Worm (Caenorhabditis elegans): Measurements from ENCODE around the gene Y32B12C.1.

Gene Y32B12C.1

ce11 chrV:16647093-16647492 lies 40.7 kb downstream of the Y32B12C.1 start, which contains the start of gene W06G6.10:
W06G6.10 (minus strand) TSS chrV:16647193.
- TF ChIP-seq T20F7.1 (GFP tag; optimal IDR thresholded peaks at IDR 0.05) (no peak), F44E2.7 (GFP tag; IDR thresholded peaks at IDR 0.05) (no peak), nhr-77 (tag; optimal IDR thresholded peaks at IDR 0.05) (no peak), ztf-7 (tag; optimal IDR thresholded peaks at IDR 0.05) (no peak), zfp-3 (GFP tag; conservative IDR thresholded peaks at IDR 0.05) (no peak), nhr-28 (tag; optimal IDR thresholded peaks at IDR 0.05) (no peak), nhr-237 (tag; optimal IDR thresholded peaks at IDR 0.05) (no peak), hmg-1.1 (GFP tag; IDR thresholded peaks at IDR 0.05) (no peak), mep-1 (tag; optimal IDR thresholded peaks at IDR 0.05) (no peak), lim-7 (GFP tag; IDR thresholded peaks at IDR 0.05) (no peak), mxl-2 (GFP tag; conservative IDR thresholded peaks at IDR 0.05) (no peak), hif-1 (tag; optimal IDR thresholded peaks at IDR 0.05) (no peak), zfp-2 (tag; optimal IDR thresholded peaks at IDR 0.05) (no peak)

ce11 chrV:16648317-16649018 lies 42.1 kb downstream of the Y32B12C.1 start, which contains the start of gene W06G6.20:
W06G6.20 (minus strand) TSS chrV:16648367.
- no peak for TF ChIP-seq ces-1 (GFP tag; optimal IDR thresholded peaks at IDR 0.05)
- no peak for TF ChIP-seq aly-2 (tag; optimal IDR thresholded peaks at IDR 0.05)
- no peak for TF ChIP-seq nhr-28 (tag; optimal IDR thresholded peaks at IDR 0.05)
- TF ChIP-seq lin-13 (GFP tag; optimal IDR thresholded peaks at IDR 0.05) = no peak
- 0 out of 2 replicates have a peak, but pooled peaks have one; percentile 16 for TF ChIP-seq mdt-29 (GFP tag; IDR thresholded peaks at IDR 0.05)
- no peak for TF ChIP-seq dmd-8 (GFP tag; IDR thresholded peaks at IDR 0.05)
- no peak for TF ChIP-seq Y5F2A.4 (GFP tag; optimal IDR thresholded peaks at IDR 0.05)
- no peak for TF ChIP-seq hmg-1.1 (GFP tag; IDR thresholded peaks at IDR 0.05)
- TF ChIP-seq ZK546.5 (tag; optimal IDR thresholded peaks at IDR 0.05) = no peak
- no peak for TF ChIP-seq tag-97 (GFP tag; IDR thresholded peaks at IDR 0.05)
- TF ChIP-seq madf-9 (GFP tag; conservative IDR thresholded peaks at IDR 0.05) = 0 out of 2 replicates have a peak, but pooled peaks have one; percentile 32
- no peak for TF ChIP-seq dmd-6 (GFP tag; IDR thresholded peaks at IDR 0.05)
- no peak for TF ChIP-seq fos-1 (tag; optimal IDR thresholded peaks at IDR 0.05)
- TF ChIP-seq snpc-4 (tag; optimal IDR thresholded peaks at IDR 0.05) = no peak
- TF ChIP-seq skn-1 (tag; optimal IDR thresholded peaks at IDR 0.05) = no peak
- TF ChIP-seq nhr-42 (GFP tag; IDR thresholded peaks at IDR 0.05) = no peak
- no peak for TF ChIP-seq php-3 (GFP tag; IDR thresholded peaks at IDR 0.05)
- TF ChIP-seq arid-1 (GFP tag; conservative IDR thresholded peaks at IDR 0.05) = peak; percentile 49; the same call in 1 of the 2 replicates
- TF ChIP-seq aha-1 (tag) = no peak
- TF ChIP-seq lin-15B (tag; optimal IDR thresholded peaks at IDR 0.05) = no peak
- TF ChIP-seq nhr-41 (GFP tag; IDR thresholded peaks at IDR 0.05) = no peak
- TF ChIP-seq ceh-32 (tag; optimal IDR thresholded peaks at IDR 0.05; ENCODE audit: poor library complexity) = no peak
- no peak for TF ChIP-seq dmd-9 (GFP tag; IDR thresholded peaks at IDR 0.05)
- no peak for TF ChIP-seq tra-1 (GFP tag; IDR thresholded peaks at IDR 0.05)
- TF ChIP-seq ceh-28 (tag; optimal IDR thresholded peaks at IDR 0.05) = no peak
- no peak for TF ChIP-seq daf-12 (tag; optimal IDR thresholded peaks at IDR 0.05)
- no peak for TF ChIP-seq mes-2 (tag; optimal IDR thresholded peaks at IDR 0.05; ENCODE audit: poor library complexity, severe bottlenecking)
- 0 out of 2 replicates have a peak, but pooled peaks have one; percentile 10 for TF ChIP-seq Y48G9A.11 (GFP tag; IDR thresholded peaks at IDR 0.05)
- TF ChIP-seq lsy-2 (tag; optimal IDR thresholded peaks at IDR 0.05) = no peak
- TF ChIP-seq saeg-2 (GFP tag; IDR thresholded peaks at IDR 0.05) = no peak
- TF ChIP-seq hlh-30 (tag; optimal IDR thresholded peaks at IDR 0.05; ENCODE audit: insufficient read depth) = peak; percentile 74
- TF ChIP-seq spr-1 (tag; optimal IDR thresholded peaks at IDR 0.05) = no peak
- no peak for TF ChIP-seq F10B5.3 (tag; optimal IDR thresholded peaks at IDR 0.05)
- no peak for TF ChIP-seq attf-4 (tag; optimal IDR thresholded peaks at IDR 0.05)
- no peak for TF ChIP-seq unc-130 (GFP tag; optimal IDR thresholded peaks at IDR 0.05)
- TF ChIP-seq duxl-1 (tag; optimal IDR thresholded peaks at IDR 0.05; ENCODE audit: poor library complexity) = peak; percentile 40
- peak; percentile 62 for TF ChIP-seq snpc-1.2 (GFP tag; IDR thresholded peaks at IDR 0.05)
- TF ChIP-seq lin-38 (GFP tag; IDR thresholded peaks at IDR 0.05) = peak; percentile 54

All from whole organism, L4 larva.